Fruit fly (Drosophila melanogaster) whole organism, embryonic: ENCODE results near the gene ry.

Source experiments
- Adf1 ChIP-seq: fragments of 200-800 bp; sonication (Bioruptor generic); IDR thresholded peaks from 2 replicates; pipeline ENCODE4 v1.3.6; 2022; ENCODE audit warnings: missing biosample characterization, missing genetic modification characterization
- Bgb ChIP-seq: fragments of 200-800 bp; sonication (Bioruptor generic); IDR thresholded peaks from 2 replicates; pipeline ENCODE4 v1.3.6; 2022; ENCODE audit warnings: missing biosample characterization, missing genetic modification characterization; ENCODE audit not compliant: partially characterized antibody
- CG10267 ChIP-seq: fragments of 200-800 bp; sonication (Bioruptor generic); optimal IDR thresholded peaks from 2 replicates; lab custom pipeline; 2018; ENCODE audit warnings: missing biosample characterization, mild to moderate bottlenecking, missing genetic modification characterization, moderate library complexity
- CG10366 ChIP-seq: fragments of 200-800 bp; sonication (Bioruptor generic); IDR thresholded peaks from 2 replicates; pipeline ENCODE4 v1.3.6; 2022; ENCODE audit warnings: missing biosample characterization, missing genetic modification characterization
- CG13123 ChIP-seq: fragments of 200-800 bp; sonication (Bioruptor generic); optimal IDR thresholded peaks from 2 replicates; lab custom pipeline; 2016; ENCODE audit warnings: missing biosample characterization, missing genetic modification characterization
- CG13296 ChIP-seq: fragments of 200-800 bp; sonication (Bioruptor generic); optimal IDR thresholded peaks from 3 replicates; lab custom pipeline; 2018; ENCODE audit warnings: missing biosample characterization, mild to moderate bottlenecking, missing genetic modification characterization
- CG17385 ChIP-seq: fragments of 200-800 bp; sonication (Bioruptor generic); optimal IDR thresholded peaks from 3 replicates; lab custom pipeline; 2018; ENCODE audit warnings: missing biosample characterization, mild to moderate bottlenecking, missing genetic modification characterization
- CG1832 ChIP-seq: fragments of 200-800 bp; sonication (Bioruptor generic); optimal IDR thresholded peaks from 2 replicates; lab custom pipeline; 2017; ENCODE audit warnings: missing biosample characterization, mild to moderate bottlenecking, missing genetic modification characterization, inconsistent platforms
- CG18764 ChIP-seq: fragments of 200-800 bp; sonication (Bioruptor generic); optimal IDR thresholded peaks from 3 replicates; lab custom pipeline; 2016; ENCODE audit warnings: missing biosample characterization, missing genetic modification characterization
- CG31365 ChIP-seq: fragments of 200-800 bp; sonication (Bioruptor generic); optimal IDR thresholded peaks from 2 replicates; lab custom pipeline; 2018; ENCODE audit warnings: missing biosample characterization, mild to moderate bottlenecking, missing genetic modification characterization
- CG6254 ChIP-seq: fragments of 200-800 bp; sonication (Bioruptor generic); optimal IDR thresholded peaks from 3 replicates; lab custom pipeline; 2017; ENCODE audit warnings: mild to moderate bottlenecking, missing biosample characterization, missing genetic modification reagents, missing genetic modification characterization
- CG7786 ChIP-seq: fragments of 200-800 bp; sonication (Bioruptor generic); optimal IDR thresholded peaks from 2 replicates; lab custom pipeline; 2016; ENCODE audit warnings: missing biosample characterization, missing genetic modification characterization
- CG7987 ChIP-seq: fragments of 200-800 bp; sonication (Bioruptor generic); optimal IDR thresholded peaks from 2 replicates; lab custom pipeline; 2018; ENCODE audit warnings: missing biosample characterization, mild to moderate bottlenecking, missing genetic modification characterization, moderate library complexity
- CG8388 ChIP-seq: fragments of 200-800 bp; sonication (Bioruptor generic); optimal IDR thresholded peaks from 2 replicates; lab custom pipeline; 2019; ENCODE audit warnings: missing biosample characterization, mild to moderate bottlenecking, missing genetic modification characterization, moderate library complexity
- CG9876 ChIP-seq: fragments of 200-800 bp; sonication (Bioruptor generic); optimal IDR thresholded peaks from 2 replicates; lab custom pipeline; 2016; ENCODE audit warnings: missing biosample characterization, missing genetic modification characterization
- CHES-1-like ChIP-seq: fragments of 200-800 bp; sonication (Bioruptor generic); optimal IDR thresholded peaks from 2 replicates; lab custom pipeline; 2016; ENCODE audit warnings: missing biosample characterization, missing genetic modification characterization
- CTCF ChIP-seq: fragments of 200-800 bp; sonication (Bioruptor generic); optimal IDR thresholded peaks from 2 replicates; lab custom pipeline; 2017; ENCODE audit warnings: missing biosample characterization, mild to moderate bottlenecking, missing genetic modification characterization, moderate library complexity
- Deaf1 ChIP-seq: fragments of 200-800 bp; optimal IDR thresholded peaks from 3 replicates; lab custom pipeline; 2019; ENCODE audit warnings: missing biosample characterization, mild to moderate bottlenecking, missing genetic modification characterization, moderate library complexity
- Dek ChIP-seq: fragments of 200-800 bp; sonication (Bioruptor generic); optimal IDR thresholded peaks from 3 replicates; lab custom pipeline; 2019; ENCODE audit warnings: missing biosample characterization, mild to moderate bottlenecking, missing genetic modification characterization, moderate library complexity
- PHDP ChIP-seq: fragments of 200-800 bp; sonication (Bioruptor generic); optimal IDR thresholded peaks from 3 replicates; lab custom pipeline; 2018; ENCODE audit warnings: missing biosample characterization, mild to moderate bottlenecking, missing genetic modification characterization, moderate library complexity
- Poxn ChIP-seq: fragments of 200-800 bp; sonication (Bioruptor generic); IDR thresholded peaks from 2 replicates; pipeline ENCODE4 v1.3.6; 2022; ENCODE audit warnings: missing biosample characterization, missing genetic modification characterization
- Sox102F ChIP-seq: fragments of 200-800 bp; sonication (Bioruptor generic); optimal IDR thresholded peaks from 2 replicates; lab custom pipeline; 2018; ENCODE audit warnings: missing biosample characterization, mild to moderate bottlenecking, missing genetic modification characterization, moderate library complexity
- Vsx1 ChIP-seq: fragments of 200-800 bp; sonication (Bioruptor generic); optimal IDR thresholded peaks from 2 replicates; lab custom pipeline; 2017; ENCODE audit warnings: missing biosample characterization, mild to moderate bottlenecking, missing genetic modification characterization, missing genetic modification reagents
- al ChIP-seq: fragments of 200-800 bp; sonication (Bioruptor generic); IDR thresholded peaks from 2 replicates; pipeline ENCODE4 v1.3.6; 2022; ENCODE audit warnings: missing biosample characterization, missing genetic modification characterization
- amos ChIP-seq: fragments of 200-800 bp; sonication (Bioruptor generic); IDR thresholded peaks from 2 replicates; pipeline ENCODE4 v1.3.6; 2022; ENCODE audit warnings: missing biosample characterization, missing genetic modification characterization; ENCODE audit not compliant: partially characterized antibody
- bigmax ChIP-seq: fragments of 200-800 bp; sonication (Bioruptor generic); optimal IDR thresholded peaks from 2 replicates; lab custom pipeline; 2018; ENCODE audit warnings: missing biosample characterization, mild to moderate bottlenecking, missing genetic modification characterization
- cg ChIP-seq: fragments of 200-800 bp; sonication (Bioruptor generic); optimal IDR thresholded peaks from 3 replicates; lab custom pipeline; 2019; ENCODE audit warnings: missing biosample characterization, mild to moderate bottlenecking, missing genetic modification characterization, moderate library complexity
- chinmo ChIP-seq: fragments of 200-800 bp; sonication (Bioruptor generic); IDR thresholded peaks from 4 replicates; pipeline ENCODE4 v1.3.6; 2022; ENCODE audit warnings: missing biosample characterization, missing genetic modification characterization; ENCODE audit not compliant: partially characterized antibody
- cwo ChIP-seq: fragments of 200-800 bp; sonication (Bioruptor generic); optimal IDR thresholded peaks from 3 replicates; lab custom pipeline; 2017; ENCODE audit warnings: missing biosample characterization, missing genetic modification characterization, mild to moderate bottlenecking, moderate library complexity, missing genetic modification reagents
- exex ChIP-seq: fragments of 200-800 bp; sonication (Bioruptor generic); optimal IDR thresholded peaks from 4 replicates; lab custom pipeline; 2018; ENCODE audit warnings: missing biosample characterization, mild to moderate bottlenecking, missing genetic modification characterization, moderate library complexity
- fd3F ChIP-seq: fragments of 200-800 bp; sonication (Bioruptor generic); optimal IDR thresholded peaks from 2 replicates; lab custom pipeline; 2018; ENCODE audit warnings: missing biosample characterization, mild to moderate bottlenecking, missing genetic modification characterization, moderate library complexity
- grn ChIP-seq: fragments of 200-800 bp; sonication (Bioruptor generic); optimal IDR thresholded peaks from 3 replicates; lab custom pipeline; 2017; ENCODE audit warnings: missing biosample characterization, missing genetic modification characterization
- lbe ChIP-seq: fragments of 200-800 bp; sonication (Bioruptor generic); optimal IDR thresholded peaks from 2 replicates; lab custom pipeline; 2016; ENCODE audit warnings: missing biosample characterization, mild to moderate bottlenecking, missing genetic modification characterization
- otp ChIP-seq: fragments of 200-800 bp; sonication (Bioruptor generic); IDR thresholded peaks from 3 replicates; pipeline ENCODE4, ENCODE4 v1.3.6; 2022; ENCODE audit warnings: missing biosample characterization, missing genetic modification characterization
- pb ChIP-seq: fragments of 200-800 bp; sonication (Bioruptor generic); optimal IDR thresholded peaks from 3 replicates; lab custom pipeline; 2016; ENCODE audit warnings: missing biosample characterization, missing genetic modification characterization
- prd ChIP-seq, 3 experiments: fragments of >200 bp in 2 of 3; fragments of 200-800 bp in 1 of 3; sonication (Bioruptor generic) in 1 of 3; optimal IDR thresholded peaks in 2 of 3; IDR thresholded peaks in 1 of 3; 2 replicates in 2 of 3; 3 replicates in 1 of 3; pipeline versions ENCODE4 v1.3.6 to Lab custom; 2017 to 2022; ENCODE audit warnings: missing biosample characterization in 1 of 3, missing genetic modification characterization in 1 of 3
- pum ChIP-seq: fragments of 200-800 bp; sonication (Bioruptor generic); optimal IDR thresholded peaks from 2 replicates; lab custom pipeline; 2016; ENCODE audit warnings: missing biosample characterization, missing genetic modification characterization
- ranshi ChIP-seq: fragments of 200-800 bp; sonication (Bioruptor generic); IDR thresholded peaks from 2 replicates; pipeline ENCODE4 v1.3.6; 2022; ENCODE audit warnings: missing biosample characterization, missing genetic modification characterization
- ro ChIP-seq: fragments of 200-800 bp; sonication (Bioruptor generic); IDR thresholded peaks from 2 replicates; pipeline ENCODE4 v1.3.6; 2022; ENCODE audit warnings: missing biosample characterization, missing genetic modification characterization
- salm ChIP-seq: fragments of 200-800 bp; sonication (Bioruptor generic); optimal IDR thresholded peaks from 2 replicates; lab custom pipeline; 2018; ENCODE audit warnings: missing biosample characterization, mild to moderate bottlenecking, missing genetic modification characterization
- sug ChIP-seq: fragments of 200-800 bp; optimal IDR thresholded peaks from 2 replicates; lab custom pipeline; 2019; ENCODE audit warnings: missing biosample characterization, mild to moderate bottlenecking, missing genetic modification characterization, moderate library complexity
- tap ChIP-seq: fragments of 200-800 bp; optimal IDR thresholded peaks from 3 replicates; lab custom pipeline; 2019; ENCODE audit warnings: missing biosample characterization, mild to moderate bottlenecking, missing genetic modification characterization, moderate library complexity

ry gene

DNA sequence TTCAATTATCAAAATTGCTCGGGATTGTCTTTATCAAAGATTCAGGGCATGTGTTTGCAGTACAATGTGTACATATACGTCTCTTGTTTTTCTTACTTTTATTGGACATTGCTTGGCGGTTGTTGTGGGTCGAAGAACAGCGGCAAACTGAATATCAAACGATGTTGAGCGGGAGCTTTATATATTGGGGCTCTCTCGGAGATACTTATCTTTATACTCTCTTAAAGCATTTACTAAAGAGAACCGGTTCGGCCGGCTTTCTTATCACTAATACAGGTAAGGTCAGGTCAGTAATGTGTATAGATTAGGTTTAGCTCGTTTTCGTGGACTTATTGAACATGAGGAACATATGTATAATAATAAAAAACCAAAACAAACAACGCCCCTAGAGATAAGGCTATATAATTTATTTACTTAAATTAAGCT lies 19.0 kb downstream of the ry start, which contains the start of gene CG7966 (continued):
- TF ChIP-seq CG18764 (GFP tag; lab: Kevin White, UChicago): no peak
- TF ChIP-seq lbe (GFP tag; lab: Kevin White, UChicago): peak; percentile 52
- TF ChIP-seq PHDP (tag; lab: Kevin White, UChicago): peak; percentile 31
- TF ChIP-seq CG31365 (tag; lab: Kevin White, UChicago): peak; percentile 27
- peak; percentile 26; the same call in 1 of the 2 replicates for TF ChIP-seq amos
- TF ChIP-seq CG9876: no peak
- peak; percentile 58; the same call in 1 of the 4 replicates for TF ChIP-seq chinmo
- TF ChIP-seq Sox102F (GFP tag; lab: Kevin White, UChicago): no peak
- peak; percentile 97 for TF ChIP-seq grn
- no peak for TF ChIP-seq CG10366 (GFP tag; lab: Robert Waterston, UW)
- peak; percentile 38; the same call in 1 of the 2 replicates for TF ChIP-seq Bgb (GFP tag; lab: Robert Waterston, UW)
- no peak for TF ChIP-seq fd3F (GFP tag; lab: Kevin White, UChicago)
- TF ChIP-seq CG10267 (tag; lab: Kevin White, UChicago): no peak
- no peak for TF ChIP-seq pum (GFP tag; lab: Kevin White, UChicago)
- TF ChIP-seq CHES-1-like (GFP tag; lab: Kevin White, UChicago): no peak
- peak; percentile 87 for TF ChIP-seq exex (tag; lab: Kevin White, UChicago)
- no peak for TF ChIP-seq CG8388 (GFP tag; lab: Kevin White, UChicago)
- TF ChIP-seq pb (GFP tag; lab: Kevin White, UChicago): peak; percentile 91
- peak; percentile 48 for TF ChIP-seq Vsx1 (GFP tag; lab: Kevin White, UChicago)
- peak; percentile 28 for TF ChIP-seq sug
- TF ChIP-seq CG7987: peak; percentile 52
- TF ChIP-seq Poxn: no peak
- no peak for TF ChIP-seq CG7786
- TF ChIP-seq otp (GFP tag; lab: Robert Waterston, UW): 0 out of 3 replicates have a peak, but pooled peaks have one; percentile 41
- TF ChIP-seq CG6254: peak; percentile 36
- TF ChIP-seq Dek (tag; lab: Kevin White, UChicago): peak; percentile 46
- TF ChIP-seq salm: peak; percentile 10
- peak; percentile 33 for TF ChIP-seq cwo
- TF ChIP-seq CG17385: peak; percentile 19
- peak; percentile 26; the same call in 1 of the 2 replicates for TF ChIP-seq Adf1
- peak; percentile 33 for TF ChIP-seq tap (tag; lab: Kevin White, UChicago)
- TF ChIP-seq Deaf1 (tag; lab: Kevin White, UChicago): peak; percentile 34
- no peak for TF ChIP-seq CG1832 (GFP tag; lab: Kevin White, UChicago)
- TF ChIP-seq CG13123: no peak
- TF ChIP-seq bigmax (GFP tag; lab: Kevin White, UChicago): peak; percentile 23
- TF ChIP-seq ro (GFP tag; lab: Robert Waterston, UW): no peak
- peak; percentile 25; the same call in 1 of the 2 replicates for TF ChIP-seq ranshi (GFP tag; lab: Robert Waterston, UW)
- TF ChIP-seq prd (optimal IDR thresholded peaks at IDR 0.05; lab: Kevin White, UChicago): no peak
- TF ChIP-seq prd (GFP tag; IDR thresholded peaks at IDR 0.05; lab: Robert Waterston, UW): no peak
- peak; percentile 1 for TF ChIP-seq CTCF (GFP tag; lab: Kevin White, UChicago)
- peak; percentile 24 for TF ChIP-seq cg
- peak; percentile 19 for TF ChIP-seq CG13296
- no peak for TF ChIP-seq al (GFP tag; lab: Robert Waterston, UW)
